Fruit fly (Drosophila melanogaster): ENCODE results near the gene ssp2.

Gene ssp2

dm6 chr3L:13996992-13997391 lies 32.0 kb downstream of the ssp2 start, which contains the start of gene CG17361 (continued):
- TF ChIP-seq CG12299 (tag; optimal IDR thresholded peaks at IDR 0.05) (no peak), Ssrp (tag; optimal IDR thresholded peaks at IDR 0.05) (no peak), YL-1 (GFP tag; optimal IDR thresholded peaks at IDR 0.05) (no peak), BtbVII (GFP tag; optimal IDR thresholded peaks at IDR 0.05) (no peak), Awh (GFP tag; IDR thresholded peaks at IDR 0.05) (no peak), CG5180 (GFP tag; optimal IDR thresholded peaks at IDR 0.05) (no peak), CG17361 (GFP tag; IDR thresholded peaks at IDR 0.05) (peak; percentile 61; the same call in 2 of the 3 replicates), CG34422 (GFP tag; IDR thresholded peaks at IDR 0.05) (peak; percentile 12; the same call in 1 of the 3 replicates), scrt (GFP tag; optimal IDR thresholded peaks at IDR 0.05) (no peak), ap (GFP tag; IDR thresholded peaks at IDR 0.05) (no peak), ind (GFP tag; optimal IDR thresholded peaks at IDR 0.05) (no peak), Dip2 (GFP tag; IDR thresholded peaks at IDR 0.05) (no peak), CG14014 (GFP tag; IDR thresholded peaks at IDR 0.05) (no peak), CG7928 (GFP tag; optimal IDR thresholded peaks at IDR 0.05) (peak; percentile 81), Fer1 (GFP tag; optimal IDR thresholded peaks at IDR 0.05) (no peak), CG43689 (GFP tag; IDR thresholded peaks at IDR 0.05) (no peak), Ptx1 (GFP tag; IDR thresholded peaks at IDR 0.05) (peak; percentile 27; the same call in 1 of the 2 replicates), Hand (GFP tag; optimal IDR thresholded peaks at IDR 0.05) (no peak), CG12071 (GFP tag; optimal IDR thresholded peaks at IDR 0.05) (no peak), HLH3B (GFP tag; IDR thresholded peaks at IDR 0.05) (no peak), bab2 (GFP tag; optimal IDR thresholded peaks at IDR 0.05) (no peak), nom (GFP tag; optimal IDR thresholded peaks at IDR 0.05) (no peak), CG4424 (GFP tag; optimal IDR thresholded peaks at IDR 0.05) (no peak), CG14965 (GFP tag; optimal IDR thresholded peaks at IDR 0.05; ENCODE audit: borderline replicate concordance) (no peak), CG1603 (tag; optimal IDR thresholded peaks at IDR 0.05) (peak; percentile 20), mam (GFP tag; optimal IDR thresholded peaks at IDR 0.05) (no peak), C15 (GFP tag; IDR thresholded peaks at IDR 0.05) (no peak), Eip74EF (GFP tag; optimal IDR thresholded peaks at IDR 0.05) (no peak), Lim3 (GFP tag; IDR thresholded peaks at IDR 0.05) (no peak), CG3726 (GFP tag; IDR thresholded peaks at IDR 0.05) (no peak), nmo (GFP tag; optimal IDR thresholded peaks at IDR 0.05) (peak; percentile 7), Lpt (GFP tag; optimal IDR thresholded peaks at IDR 0.05) (no peak), Xbp1 (GFP tag; optimal IDR thresholded peaks at IDR 0.05) (no peak), CG33557 (GFP tag; optimal IDR thresholded peaks at IDR 0.05) (no peak), CG16863 (GFP tag; optimal IDR thresholded peaks at IDR 0.05) (no peak), CG17829 (tag; optimal IDR thresholded peaks at IDR 0.05) (peak; percentile 11), HLH4C (GFP tag; IDR thresholded peaks at IDR 0.05; ENCODE audit: partially characterized antibody) (no peak), CG17186 (GFP tag; optimal IDR thresholded peaks at IDR 0.05) (no peak), CG2116 (GFP tag; optimal IDR thresholded peaks at IDR 0.05) (no peak), NfI (GFP tag; optimal IDR thresholded peaks at IDR 0.05) (no peak), ATbp (GFP tag; optimal IDR thresholded peaks at IDR 0.05) (no peak), CG8924 (tag; optimal IDR thresholded peaks at IDR 0.05) (peak; percentile 23), kni (GFP tag; optimal IDR thresholded peaks at IDR 0.05) (no peak), Ets97D (GFP tag; optimal IDR thresholded peaks at IDR 0.05) (no peak), inv (GFP tag; IDR thresholded peaks at IDR 0.05; ENCODE audit: partially characterized antibody) (no peak), gem (tag; optimal IDR thresholded peaks at IDR 0.05) (peak; percentile 27), danr (GFP tag; IDR thresholded peaks at IDR 0.05) (no peak), CG12391 (tag; optimal IDR thresholded peaks at IDR 0.05) (peak; percentile 26), slbo (GFP tag; IDR thresholded peaks at IDR 0.05) (peak; percentile 28; the same call in 1 of the 2 replicates), fd96Cb (tag; optimal IDR thresholded peaks at IDR 0.05) (no peak), CG16813 (GFP tag; IDR thresholded peaks at IDR 0.05; ENCODE audit: partially characterized antibody) (no peak)
